Fruit fly (Drosophila melanogaster) whole organism, adult: ENCODE data around the gene Vps39.

Source experiments
- CG11617 ChIP-seq: fragments of 200-800 bp; sonication (Bioruptor generic); optimal IDR thresholded peaks from 2 replicates; lab custom pipeline; 2017; ENCODE audit warnings: mild to moderate bottlenecking, missing biosample characterization, missing genetic modification reagents, missing genetic modification characterization
- CG12768 ChIP-seq: fragments of 200-800 bp; sonication (Bioruptor generic); optimal IDR thresholded peaks from 2 replicates; lab custom pipeline; 2017; ENCODE audit warnings: missing biosample characterization, missing genetic modification characterization, mild to moderate bottlenecking, moderate library complexity, missing genetic modification reagents
- CG14711 ChIP-seq: fragments of 200-800 bp; sonication (Bioruptor generic); optimal IDR thresholded peaks from 2 replicates; lab custom pipeline; 2018; ENCODE audit warnings: missing biosample characterization, mild to moderate bottlenecking, missing genetic modification characterization, moderate library complexity
- CG1620 ChIP-seq: fragments of 200-800 bp; sonication (Bioruptor generic); optimal IDR thresholded peaks from 2 replicates; lab custom pipeline; 2016; ENCODE audit warnings: missing biosample characterization, missing genetic modification characterization
- CG33017 ChIP-seq: fragments of 200-800 bp; sonication (Bioruptor generic); optimal IDR thresholded peaks from 2 replicates; lab custom pipeline; 2018; ENCODE audit warnings: missing biosample characterization, mild to moderate bottlenecking, missing genetic modification characterization, moderate library complexity
- CG5204 ChIP-seq: fragments of 200-800 bp; sonication (Bioruptor generic); optimal IDR thresholded peaks from 2 replicates; lab custom pipeline; 2016; ENCODE audit warnings: missing biosample characterization, missing genetic modification characterization
- CG7045 ChIP-seq: fragments of 200-800 bp; sonication (Bioruptor generic); optimal IDR thresholded peaks from 2 replicates; lab custom pipeline; 2017; ENCODE audit warnings: missing biosample characterization, mild to moderate bottlenecking, missing genetic modification characterization
- CG7101 ChIP-seq: fragments of 200-800 bp; sonication (Bioruptor generic); optimal IDR thresholded peaks from 2 replicates; lab custom pipeline; 2018; ENCODE audit warnings: missing biosample characterization, mild to moderate bottlenecking, missing genetic modification characterization, moderate library complexity
- Clk ChIP-seq: fragments of 200-800 bp; sonication (Bioruptor generic); optimal IDR thresholded peaks from 2 replicates; lab custom pipeline; 2017; ENCODE audit warnings: missing biosample characterization, missing genetic modification characterization
- Crg-1 ChIP-seq: fragments of 200-800 bp; sonication (Bioruptor generic); optimal IDR thresholded peaks from 2 replicates; lab custom pipeline; 2016; ENCODE audit warnings: missing biosample characterization, missing genetic modification characterization
- Hr96 ChIP-seq: fragments of 200-800 bp; sonication (Bioruptor generic); optimal IDR thresholded peaks from 2 replicates; lab custom pipeline; 2016; ENCODE audit warnings: missing biosample characterization, missing genetic modification characterization
- Mnt ChIP-seq: fragments of 200-800 bp; sonication (Bioruptor generic); optimal IDR thresholded peaks from 2 replicates; lab custom pipeline; 2016; ENCODE audit warnings: missing biosample characterization, mild to moderate bottlenecking, missing genetic modification characterization
- bab1 ChIP-seq: fragments of 200-800 bp; sonication (Bioruptor generic); optimal IDR thresholded peaks from 3 replicates; lab custom pipeline; 2019; ENCODE audit warnings: missing biosample characterization, mild to moderate bottlenecking, missing genetic modification characterization, moderate library complexity
- cic ChIP-seq: fragments of 200-800 bp; sonication (Bioruptor generic); optimal IDR thresholded peaks from 2 replicates; lab custom pipeline; 2017; ENCODE audit warnings: missing biosample characterization, mild to moderate bottlenecking, missing genetic modification characterization, moderate library complexity
- cnc ChIP-seq, 2 experiments: fragments of >200 bp; optimal IDR thresholded peaks; 2 replicates each; lab custom pipeline; 2017
- kay ChIP-seq: fragments of 200-800 bp; sonication (Bioruptor generic); peaks from one replicate; lab custom pipeline; 2016; ENCODE audit warnings: missing biosample characterization, missing genetic modification characterization, borderline replicate concordance
- ovo ChIP-seq: fragments of 200-800 bp; sonication (Bioruptor generic); optimal IDR thresholded peaks from 2 replicates; lab custom pipeline; 2016; ENCODE audit warnings: missing biosample characterization, missing genetic modification characterization
- pad ChIP-seq: fragments of 200-800 bp; sonication (Bioruptor generic); optimal IDR thresholded peaks from 3 replicates; lab custom pipeline; 2017; ENCODE audit warnings: missing biosample characterization, missing genetic modification characterization, mild to moderate bottlenecking, moderate library complexity, missing genetic modification reagents
- tj ChIP-seq: fragments of 200-800 bp; sonication (Bioruptor generic); optimal IDR thresholded peaks from 3 replicates; lab custom pipeline; 2017; ENCODE audit warnings: missing biosample characterization, mild to moderate bottlenecking, missing genetic modification characterization, moderate library complexity
- toe ChIP-seq: fragments of 200-800 bp; sonication (Bioruptor generic); optimal IDR thresholded peaks from 2 replicates; lab custom pipeline; 2016; ENCODE audit warnings: missing biosample characterization, missing genetic modification characterization

Vps39 gene

DNA sequence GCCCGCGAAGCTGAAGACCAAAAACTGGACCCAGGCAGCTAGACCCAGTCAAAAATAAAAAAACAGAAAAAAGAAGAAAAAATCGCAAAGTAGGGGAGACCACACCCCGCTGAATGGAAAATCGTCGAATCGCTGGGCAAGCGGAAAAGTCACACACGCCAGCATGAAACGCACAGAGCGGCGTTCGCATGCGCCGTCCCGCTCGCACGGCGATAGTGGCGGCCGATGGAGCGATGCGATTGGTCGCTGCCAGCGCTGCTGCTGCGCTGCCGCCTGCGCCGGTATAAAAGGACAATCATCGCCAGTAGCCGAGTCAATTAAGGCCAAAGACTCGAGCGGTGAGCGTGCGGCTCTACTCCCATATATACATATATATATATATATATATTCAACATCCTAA is 38.4 kb downstream of the Vps39 start, which contains the start of gene repo:
Gene repo (plus strand): TSS at position 314 of the 400 bp plus-strand sequence.
- TF ChIP-seq ovo (GFP tag; lab: Kevin White, UChicago), result no peak
- no peak for TF ChIP-seq Hr96 (GFP tag; lab: Kevin White, UChicago)
- peak; percentile 1 for TF ChIP-seq tj
- TF ChIP-seq CG7045, result no peak
- no peak for TF ChIP-seq Crg-1 (GFP tag; lab: Kevin White, UChicago)
- no peak for TF ChIP-seq CG7101 (tag; lab: Kevin White, UChicago)
- TF ChIP-seq cic (GFP tag; lab: Kevin White, UChicago), result no peak
- no peak for TF ChIP-seq CG33017
- TF ChIP-seq toe (GFP tag; lab: Kevin White, UChicago), result no peak
- no peak for TF ChIP-seq Clk
- TF ChIP-seq Mnt (GFP tag; lab: Kevin White, UChicago), result no peak
- peak; percentile 13 for TF ChIP-seq pad (GFP tag; lab: Kevin White, UChicago)
- no peak for TF ChIP-seq cnc (optimal IDR thresholded peaks at IDR 0.05; lab: Kevin White, UChicago)
- TF ChIP-seq CG1620 (GFP tag; lab: Kevin White, UChicago), result no peak
- TF ChIP-seq CG11617 (GFP tag; lab: Kevin White, UChicago), result no peak

- no peak for TF ChIP-seq CG7045
- TF ChIP-seq ovo (GFP tag; lab: Kevin White, UChicago), result no peak
- no peak for TF ChIP-seq CG12768
Observed at dm6 chr3R:18234699-18235257, 39.5 kb downstream of the Vps39 start.

dm6 chr3R:18232187-18232586 is 42.1 kb downstream of the Vps39 start:
- TF ChIP-seq CG33017 (no peak), CG7101 (tag; lab: Kevin White, UChicago) (no peak), Hr96 (GFP tag; lab: Kevin White, UChicago) (no peak), pad (GFP tag; lab: Kevin White, UChicago) (no peak), CG11617 (GFP tag; lab: Kevin White, UChicago) (no peak), CG1620 (GFP tag; lab: Kevin White, UChicago) (no peak), cic (GFP tag; lab: Kevin White, UChicago) (no peak), Clk (no peak), CG7045 (no peak), ovo (GFP tag; lab: Kevin White, UChicago) (no peak), toe (GFP tag; lab: Kevin White, UChicago) (no peak), bab1 (no peak), CG12768 (no peak), CG5204 (GFP tag; lab: Kevin White, UChicago) (no peak), kay (no peak), CG14711 (tag; lab: Kevin White, UChicago) (no peak), Crg-1 (GFP tag; lab: Kevin White, UChicago) (no peak), cnc (optimal IDR thresholded peaks at IDR 0.05; lab: Kevin White, UChicago) (no peak), tj (no peak), Mnt (GFP tag; lab: Kevin White, UChicago) (no peak)

- TF ChIP-seq Hr96 (GFP tag; lab: Kevin White, UChicago), result no peak
- no peak for TF ChIP-seq CG7045
- TF ChIP-seq cic (GFP tag; lab: Kevin White, UChicago), result peak; percentile 16
- no peak for TF ChIP-seq Crg-1 (GFP tag; lab: Kevin White, UChicago)
Observed at dm6 chr3R:18230229-18230628, 44.0 kb downstream of the Vps39 start.

DNA sequence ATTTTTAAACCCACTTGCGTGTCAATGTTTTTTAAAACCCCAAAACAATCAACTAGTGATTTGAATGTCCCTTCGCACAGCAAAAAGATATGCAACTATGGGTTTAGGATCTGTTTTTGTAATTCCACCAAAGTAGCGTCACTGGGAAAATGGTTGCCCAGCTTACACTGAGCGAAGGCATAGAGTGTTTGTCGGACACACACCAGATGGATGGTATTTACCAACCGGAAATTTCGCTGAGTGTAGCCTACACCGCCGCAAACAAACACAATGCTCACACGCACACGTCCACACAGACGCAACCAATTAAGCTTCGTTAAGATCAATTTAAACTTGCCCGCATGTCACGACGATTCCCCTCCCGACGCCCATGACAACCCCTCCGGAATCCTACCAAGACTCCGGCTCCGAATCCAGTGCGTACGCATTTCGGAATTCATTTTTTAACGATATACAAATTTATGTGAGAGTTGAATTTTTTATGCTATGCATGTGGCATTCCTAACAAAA is 45.5 kb downstream of the Vps39 start:
- no peak for TF ChIP-seq kay
- no peak for TF ChIP-seq toe (GFP tag; lab: Kevin White, UChicago)
- TF ChIP-seq CG12768, result peak; percentile 40
- TF ChIP-seq tj, result no peak

DNA sequence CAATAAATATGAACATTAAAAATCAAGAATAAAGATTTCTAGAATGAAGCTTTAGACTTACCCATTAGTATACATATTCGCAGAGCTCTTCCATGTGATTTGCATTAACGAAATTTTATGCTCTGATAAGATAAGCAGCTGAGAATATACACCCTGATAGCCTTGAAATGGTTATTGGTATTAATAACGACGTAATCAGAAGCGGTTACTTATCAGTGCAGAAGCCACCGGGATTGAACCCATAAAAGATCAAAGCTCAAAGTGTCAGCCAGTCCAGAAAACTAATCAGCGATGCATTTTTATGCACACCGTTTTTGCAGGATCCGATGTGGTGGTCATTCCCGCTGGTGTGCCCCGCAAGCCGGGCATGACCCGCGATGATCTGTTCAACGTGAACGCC is 46.9 kb downstream of the Vps39 start:
- no peak for TF ChIP-seq kay
- TF ChIP-seq CG5204 (GFP tag; lab: Kevin White, UChicago), result no peak
- TF ChIP-seq bab1, result no peak
- TF ChIP-seq CG7101 (tag; lab: Kevin White, UChicago), result no peak
- TF ChIP-seq CG12768, result no peak
- TF ChIP-seq cnc (optimal IDR thresholded peaks at IDR 0.05; lab: Kevin White, UChicago), result no peak
- no peak for TF ChIP-seq toe (GFP tag; lab: Kevin White, UChicago)
- no peak for TF ChIP-seq CG14711 (tag; lab: Kevin White, UChicago)
- TF ChIP-seq CG11617 (GFP tag; lab: Kevin White, UChicago), result no peak
- TF ChIP-seq CG1620 (GFP tag; lab: Kevin White, UChicago), result no peak
- no peak for TF ChIP-seq Hr96 (GFP tag; lab: Kevin White, UChicago)

DNA sequence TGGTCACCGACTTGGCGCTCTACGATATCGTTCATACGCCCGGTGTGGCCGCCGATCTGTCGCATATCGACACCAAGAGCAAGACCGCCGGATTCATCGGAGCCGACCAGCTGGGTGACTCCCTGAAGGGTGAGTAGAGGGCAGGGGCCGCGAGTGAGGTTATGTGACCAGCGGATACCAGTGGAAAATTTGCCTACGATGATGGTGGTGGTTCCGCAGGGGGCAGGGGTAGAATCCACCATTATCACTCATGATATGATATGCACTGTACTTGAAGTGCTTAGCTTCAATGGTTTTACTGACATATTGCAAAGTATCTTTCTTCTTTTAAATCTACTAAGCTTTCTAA is 47.5 kb downstream of the Vps39 start:
- TF ChIP-seq CG7101 (tag; lab: Kevin White, UChicago) (no peak), CG1620 (GFP tag; lab: Kevin White, UChicago) (no peak), Clk (no peak), CG7045 (no peak), ovo (GFP tag; lab: Kevin White, UChicago) (no peak), CG5204 (GFP tag; lab: Kevin White, UChicago) (no peak), toe (GFP tag; lab: Kevin White, UChicago) (no peak), cnc (optimal IDR thresholded peaks at IDR 0.05; lab: Kevin White, UChicago) (no peak), CG11617 (GFP tag; lab: Kevin White, UChicago) (no peak), tj (no peak), Hr96 (GFP tag; lab: Kevin White, UChicago) (no peak), pad (GFP tag; lab: Kevin White, UChicago) (no peak)
